Fruit fly (Drosophila melanogaster) whole organism, embryonic: ENCODE measurements around the gene bbg.

Experiments
- Abd-B ChIP-seq: fragments of 200-800 bp; sonication (Bioruptor generic); optimal IDR thresholded peaks from 2 replicates; lab custom pipeline; 2018; ENCODE audit warnings: missing biosample characterization, mild to moderate bottlenecking, missing genetic modification characterization, moderate library complexity
- BtbVII ChIP-seq: fragments of 200-800 bp; sonication (Bioruptor generic); optimal IDR thresholded peaks from 3 replicates; lab custom pipeline; 2017; ENCODE audit warnings: missing biosample characterization, mild to moderate bottlenecking, missing genetic modification characterization
- CG10274 ChIP-seq: fragments of 200-800 bp; sonication (Bioruptor generic); optimal IDR thresholded peaks from 3 replicates; lab custom pipeline; 2017; ENCODE audit warnings: missing biosample characterization, mild to moderate bottlenecking, missing genetic modification characterization
- CG10321 ChIP-seq: fragments of 200-800 bp; sonication (Bioruptor generic); IDR thresholded peaks from 2 replicates; pipeline ENCODE4 v1.3.6; 2022; ENCODE audit warnings: missing biosample characterization, missing genetic modification characterization
- CG10565 ChIP-seq: fragments of 200-800 bp; sonication (Bioruptor generic); optimal IDR thresholded peaks from 3 replicates; lab custom pipeline; 2016; ENCODE audit warnings: missing biosample characterization, mild to moderate bottlenecking, missing genetic modification characterization
- CG10654 ChIP-seq: fragments of 200-800 bp; sonication (Bioruptor generic); optimal IDR thresholded peaks from 2 replicates; lab custom pipeline; 2016; ENCODE audit warnings: missing biosample characterization, missing genetic modification characterization
- CG12104 ChIP-seq: fragments of 200-800 bp; sonication (Bioruptor generic); optimal IDR thresholded peaks from 3 replicates; lab custom pipeline; 2016; ENCODE audit warnings: missing biosample characterization, missing genetic modification characterization
- CG12219 ChIP-seq: fragments of 200-800 bp; sonication (Bioruptor generic); optimal IDR thresholded peaks from 3 replicates; lab custom pipeline; 2018; ENCODE audit warnings: missing biosample characterization, mild to moderate bottlenecking, missing genetic modification characterization
- CG12236 ChIP-seq: fragments of 200-800 bp; sonication (Bioruptor generic); optimal IDR thresholded peaks from 2 replicates; lab custom pipeline; 2016; ENCODE audit warnings: missing biosample characterization, missing genetic modification characterization
- CG12744 ChIP-seq: fragments of 200-800 bp; sonication (Bioruptor generic); optimal IDR thresholded peaks from 2 replicates; lab custom pipeline; 2016; ENCODE audit warnings: missing biosample characterization, missing genetic modification characterization
- CG13424 ChIP-seq: fragments of 200-800 bp; sonication (Bioruptor generic); optimal IDR thresholded peaks from 2 replicates; lab custom pipeline; 2019; ENCODE audit warnings: missing biosample characterization, mild to moderate bottlenecking, missing genetic modification characterization, moderate library complexity
- CG15269 ChIP-seq: fragments of 200-800 bp; sonication (Bioruptor generic); optimal IDR thresholded peaks from 2 replicates; lab custom pipeline; 2018; ENCODE audit warnings: missing biosample characterization, mild to moderate bottlenecking, missing genetic modification characterization, moderate library complexity
- CG15514 ChIP-seq: fragments of 200-800 bp; sonication (Bioruptor generic); optimal IDR thresholded peaks from 3 replicates; lab custom pipeline; 2017; ENCODE audit warnings: missing biosample characterization, missing genetic modification characterization, mild to moderate bottlenecking, moderate library complexity, missing genetic modification reagents
- CG1602 ChIP-seq: fragments of 200-800 bp; sonication (Bioruptor generic); optimal IDR thresholded peaks from 3 replicates; lab custom pipeline; 2016; ENCODE audit warnings: missing biosample characterization, missing genetic modification characterization
- CG1647 ChIP-seq: fragments of 200-800 bp; sonication (Bioruptor generic); optimal IDR thresholded peaks from 3 replicates; lab custom pipeline; 2016; ENCODE audit warnings: missing biosample characterization, missing genetic modification characterization
- CG17361 ChIP-seq: fragments of 200-800 bp; sonication (Bioruptor generic); IDR thresholded peaks from 3 replicates; pipeline ENCODE4 v1.3.6; 2022; ENCODE audit warnings: missing biosample characterization, missing genetic modification characterization
- CG17802 ChIP-seq: fragments of 200-800 bp; sonication (Bioruptor generic); optimal IDR thresholded peaks from 2 replicates; lab custom pipeline; 2018; ENCODE audit warnings: missing biosample characterization, mild to moderate bottlenecking, missing genetic modification characterization, moderate library complexity
- CG2678 ChIP-seq: fragments of 200-800 bp; sonication (Bioruptor generic); optimal IDR thresholded peaks from 3 replicates; lab custom pipeline; 2019; ENCODE audit warnings: missing biosample characterization, mild to moderate bottlenecking, missing genetic modification characterization, moderate library complexity
- CG31388 ChIP-seq: fragments of 200-800 bp; sonication (Bioruptor generic); optimal IDR thresholded peaks from 2 replicates; lab custom pipeline; 2016; ENCODE audit warnings: missing biosample characterization, missing genetic modification characterization
- CG5245 ChIP-seq: fragments of 200-800 bp; sonication (Bioruptor generic); optimal IDR thresholded peaks from 3 replicates; lab custom pipeline; 2016; ENCODE audit warnings: missing biosample characterization, missing genetic modification characterization
- CG6683 ChIP-seq: fragments of 200-800 bp; sonication (Bioruptor generic); optimal IDR thresholded peaks from 2 replicates; lab custom pipeline; 2017; ENCODE audit warnings: missing biosample characterization, mild to moderate bottlenecking, missing genetic modification characterization, missing genetic modification reagents
- CG7357 ChIP-seq: fragments of 200-800 bp; sonication (Bioruptor generic); IDR thresholded peaks from 3 replicates; pipeline ENCODE4 v1.3.6; 2022; ENCODE audit warnings: missing biosample characterization, missing genetic modification characterization
- CG8944 ChIP-seq: fragments of 200-800 bp; sonication (Bioruptor generic); optimal IDR thresholded peaks from 3 replicates; lab custom pipeline; 2016; ENCODE audit warnings: missing biosample characterization, missing genetic modification characterization
- CkIIα-i1 ChIP-seq: fragments of 200-800 bp; sonication (Bioruptor generic); IDR thresholded peaks from 2 replicates; pipeline ENCODE4 v1.3.6; 2022; ENCODE audit warnings: missing biosample characterization, missing genetic modification characterization
- Dbx ChIP-seq: fragments of 200-800 bp; sonication (Bioruptor generic); IDR thresholded peaks from 3 replicates; pipeline ENCODE4 v1.3.6; 2022; ENCODE audit warnings: missing biosample characterization, missing genetic modification characterization
- Doc2 ChIP-seq: fragments of 200-800 bp; sonication (Bioruptor generic); IDR thresholded peaks from 2 replicates; pipeline ENCODE4 v1.3.6; 2022; ENCODE audit warnings: missing biosample characterization, missing genetic modification characterization
- H15 ChIP-seq: fragments of 200-800 bp; sonication (Bioruptor generic); IDR thresholded peaks from 3 replicates; pipeline ENCODE4 v1.3.6; 2022; ENCODE audit warnings: missing biosample characterization, missing genetic modification characterization
- Hmr ChIP-seq: fragments of 200-800 bp; sonication (Bioruptor generic); optimal IDR thresholded peaks from 3 replicates; lab custom pipeline; 2017; ENCODE audit warnings: mild to moderate bottlenecking, missing biosample characterization, missing genetic modification reagents, missing genetic modification characterization
- Hr78 ChIP-seq, 2 experiments: fragments of 200-800 bp in 1 of 2; fragments of >200 bp in 1 of 2; sonication (Bioruptor generic) in 1 of 2; optimal IDR thresholded peaks; 2 replicates each; lab custom pipeline; 2017 to 2019; ENCODE audit warnings: missing biosample characterization in 2 of 2, missing genetic modification characterization in 2 of 2, mild to moderate bottlenecking in 1 of 2, moderate library complexity in 1 of 2
- NC2α ChIP-seq: fragments of 200-800 bp; sonication (Bioruptor generic); optimal IDR thresholded peaks from 2 replicates; lab custom pipeline; 2016; ENCODE audit warnings: missing biosample characterization, missing genetic modification characterization
- Nf-YC ChIP-seq: fragments of 200-800 bp; optimal IDR thresholded peaks from 3 replicates; lab custom pipeline; 2019; ENCODE audit warnings: missing biosample characterization, mild to moderate bottlenecking, missing genetic modification characterization, moderate library complexity
- ac ChIP-seq: fragments of 200-800 bp; sonication (Bioruptor generic); optimal IDR thresholded peaks from 3 replicates; lab custom pipeline; 2017; ENCODE audit warnings: missing biosample characterization, mild to moderate bottlenecking, missing genetic modification characterization
- bcd ChIP-seq: fragments of 200-800 bp; sonication (Bioruptor generic); optimal IDR thresholded peaks from 2 replicates; lab custom pipeline; 2017; ENCODE audit warnings: missing biosample characterization, mild to moderate bottlenecking, missing genetic modification characterization
- bigmax ChIP-seq: fragments of 200-800 bp; sonication (Bioruptor generic); optimal IDR thresholded peaks from 2 replicates; lab custom pipeline; 2018; ENCODE audit warnings: missing biosample characterization, mild to moderate bottlenecking, missing genetic modification characterization
- dati ChIP-seq: fragments of 200-800 bp; sonication (Bioruptor generic); IDR thresholded peaks from 2 replicates; pipeline ENCODE4 v1.3.6; 2022; ENCODE audit warnings: missing biosample characterization, missing genetic modification characterization
- dpn ChIP-seq, 2 experiments: fragments of 200-800 bp; sonication (Bioruptor generic); optimal IDR thresholded peaks; 3 replicates each; lab custom pipeline; 2016; ENCODE audit warnings: missing biosample characterization in 2 of 2, missing genetic modification characterization in 2 of 2
- emc ChIP-seq: fragments of 200-800 bp; sonication (Bioruptor generic); optimal IDR thresholded peaks from 2 replicates; lab custom pipeline; 2016; ENCODE audit warnings: missing biosample characterization, missing genetic modification characterization
- fd102C ChIP-seq: fragments of 200-800 bp; sonication (Bioruptor generic); optimal IDR thresholded peaks from 2 replicates; lab custom pipeline; 2018; ENCODE audit warnings: missing biosample characterization, mild to moderate bottlenecking, missing genetic modification characterization, moderate library complexity
- ftz-f1 ChIP-seq: fragments of 200-800 bp; sonication (Bioruptor generic); optimal IDR thresholded peaks from 2 replicates; lab custom pipeline; 2016; ENCODE audit warnings: missing biosample characterization, missing genetic modification characterization
- fu2 ChIP-seq: fragments of 200-800 bp; sonication (Bioruptor generic); optimal IDR thresholded peaks from 2 replicates; lab custom pipeline; 2016; ENCODE audit warnings: missing biosample characterization, missing genetic modification characterization
- grau ChIP-seq: fragments of 200-800 bp; optimal IDR thresholded peaks from 3 replicates; lab custom pipeline; 2019; ENCODE audit warnings: missing biosample characterization, mild to moderate bottlenecking, missing genetic modification characterization, moderate library complexity
- her ChIP-seq: fragments of 200-800 bp; sonication (Bioruptor generic); optimal IDR thresholded peaks from 2 replicates; lab custom pipeline; 2016; ENCODE audit warnings: missing biosample characterization, missing genetic modification characterization
- insv ChIP-seq, 2 experiments: fragments of 200-800 bp; sonication (Bioruptor generic); optimal IDR thresholded peaks; 3 replicates each; lab custom pipeline; 2016 to 2018; ENCODE audit warnings: missing biosample characterization in 2 of 2, missing genetic modification characterization in 2 of 2
- jumu ChIP-seq: fragments of 200-800 bp; sonication (Bioruptor generic); optimal IDR thresholded peaks from 3 replicates; lab custom pipeline; 2016; ENCODE audit warnings: missing biosample characterization, missing genetic modification characterization
- nom ChIP-seq: fragments of 200-800 bp; sonication (Bioruptor generic); optimal IDR thresholded peaks from 2 replicates; lab custom pipeline; 2017; ENCODE audit warnings: missing biosample characterization, missing genetic modification characterization, mild to moderate bottlenecking, moderate library complexity, missing genetic modification reagents
- onecut ChIP-seq: fragments of 200-800 bp; sonication (Bioruptor generic); IDR thresholded peaks from 2 replicates; pipeline ENCODE4 v1.3.6; 2022; ENCODE audit warnings: missing biosample characterization, missing genetic modification characterization
- org-1 ChIP-seq: fragments of 200-800 bp; sonication (Bioruptor generic); optimal IDR thresholded peaks from 2 replicates; lab custom pipeline; 2017; ENCODE audit warnings: missing biosample characterization, missing genetic modification characterization
- shn ChIP-seq: fragments of 200-800 bp; sonication (Bioruptor generic); optimal IDR thresholded peaks from 3 replicates; lab custom pipeline; 2016; ENCODE audit warnings: missing biosample characterization, missing genetic modification characterization
- tap ChIP-seq: fragments of 200-800 bp; optimal IDR thresholded peaks from 3 replicates; lab custom pipeline; 2019; ENCODE audit warnings: missing biosample characterization, mild to moderate bottlenecking, missing genetic modification characterization, moderate library complexity
- trem ChIP-seq: fragments of 200-800 bp; optimal IDR thresholded peaks from 3 replicates; lab custom pipeline; 2019; ENCODE audit warnings: missing biosample characterization, mild to moderate bottlenecking, missing genetic modification characterization, moderate library complexity
- twi ChIP-seq: fragments of 200-800 bp; optimal IDR thresholded peaks from 2 replicates; lab custom pipeline; 2019; ENCODE audit warnings: missing biosample characterization, mild to moderate bottlenecking, missing genetic modification characterization, moderate library complexity
- zfh2 ChIP-seq: fragments of 200-800 bp; sonication (Bioruptor generic); optimal IDR thresholded peaks from 2 replicates; lab custom pipeline; 2016; ENCODE audit warnings: missing biosample characterization, missing genetic modification characterization

bbg gene

dm6 chr3L:14364701-14365100, 171.4 kb downstream of the bbg start (continued):
- TF ChIP-seq CG5245 (GFP tag; lab: Kevin White, UChicago) (peak; percentile 37), bigmax (no peak), Dbx (GFP tag; lab: Robert Waterston, UW) (no peak), CG12744 (GFP tag; lab: Kevin White, UChicago) (no peak), CG6683 (GFP tag; lab: Kevin White, UChicago) (no peak), fu2 (GFP tag; lab: Kevin White, UChicago) (peak; percentile 9), CG10274 (GFP tag; lab: Kevin White, UChicago) (no peak), CG12219 (no peak), CG17361 (GFP tag; lab: Robert Waterston, UW) (peak; percentile 51; the same call in 2 of the 3 replicates), her (GFP tag; lab: Kevin White, UChicago) (no peak), Hr78 (GFP tag; optimal IDR thresholded peaks at IDR 0.05; lab: Kevin White, UChicago) (no peak), CG2678 (no peak), CG10654 (no peak), CG1647 (GFP tag; lab: Kevin White, UChicago) (no peak), NC2α (GFP tag; lab: Kevin White, UChicago) (no peak), twi (no peak), dati (GFP tag; lab: Robert Waterston, UW) (no peak), CkIIα-i1 (GFP tag; lab: Robert Waterston, UW) (no peak), CG15269 (no peak), org-1 (GFP tag; lab: Kevin White, UChicago) (no peak), CG8944 (GFP tag; lab: Kevin White, UChicago) (peak; percentile 15), dpn (GFP tag; optimal IDR thresholded peaks at IDR 0.05; lab: Kevin White, UChicago) (peak; percentile 17 to 33), zfh2 (no peak), grau (peak; percentile 24), jumu (GFP tag; lab: Kevin White, UChicago) (no peak), CG12104 (GFP tag; lab: Kevin White, UChicago) (no peak), tap (tag; lab: Kevin White, UChicago) (no peak), CG10321 (GFP tag; lab: Robert Waterston, UW) (no peak), ac (GFP tag; lab: Kevin White, UChicago) (no peak), ftz-f1 (GFP tag; lab: Kevin White, UChicago) (no peak), shn (no peak), H15 (GFP tag; lab: Robert Waterston, UW) (0 out of 3 replicates have a peak, but pooled peaks have one; percentile 50), CG17802 (no peak), Abd-B (GFP tag; lab: Kevin White, UChicago) (peak; percentile 30), CG1602 (GFP tag; lab: Kevin White, UChicago) (peak; percentile 69), CG13424 (peak; percentile 20), CG12236 (peak; percentile 29), CG15514 (no peak), fd102C (peak; percentile 52), emc (no peak), nom (GFP tag; lab: Kevin White, UChicago) (peak; percentile 64), CG31388 (no peak), Hmr (GFP tag; lab: Kevin White, UChicago) (no peak), Nf-YC (tag; lab: Kevin White, UChicago) (no peak), onecut (0 out of 2 replicates have a peak, but pooled peaks have one; percentile 9), CG10565 (no peak), Doc2 (GFP tag; lab: Robert Waterston, UW) (no peak), trem (tag; lab: Kevin White, UChicago) (peak; percentile 5), bcd (no peak), CG7357 (no peak), insv (GFP tag; optimal IDR thresholded peaks at IDR 0.05; lab: Kevin White, UChicago) (no peak), BtbVII (no peak)
